Worm (Caenorhabditis elegans) whole organism, L4 larva: Measurements from ENCODE around the gene plk-3.

Experiments used
- R02D3.7 ChIP-seq: fragments of 150-350 bp; sonication (generic microtip); optimal IDR thresholded peaks from 3 replicates; lab custom pipeline; 2014; ENCODE audit warnings: missing biosample characterization, missing genetic modification characterization
- aly-2 ChIP-seq: sonication (generic microtip); optimal IDR thresholded peaks from 2 replicates; lab custom pipeline; 2018; ENCODE audit warnings: missing biosample characterization, missing genetic modification characterization
- fos-1 ChIP-seq: fragments of 150-350 bp; optimal IDR thresholded peaks from 2 replicates; lab custom pipeline; 2014; ENCODE audit warnings: missing biosample characterization, missing genetic modification characterization
- hif-1 ChIP-seq, 2 experiments: sonication (generic microtip); optimal IDR thresholded peaks; 2 replicates each; lab custom pipeline; 2016 to 2017; ENCODE audit warnings: missing compliant biosample characterization in 2 of 2, missing genetic modification characterization in 2 of 2, missing genetic modification reagents in 2 of 2, missing genotype in 2 of 2, mild to moderate bottlenecking in 1 of 2
- hlh-30 ChIP-seq: sonication (generic microtip); optimal IDR thresholded peaks from 2 replicates; lab custom pipeline; 2017; ENCODE audit warnings: antibody characterized with exemption, mild to moderate bottlenecking, missing genetic modification characterization, missing compliant biosample characterization; ENCODE audit not compliant: insufficient read depth
- lin-13 ChIP-seq: fragments of 150-350 bp; optimal IDR thresholded peaks from 2 replicates; lab custom pipeline; 2014; ENCODE audit warnings: missing biosample characterization, missing genetic modification reagents, missing genetic modification characterization
- lin-15B ChIP-seq: fragments of 150-350 bp; sonication (generic microtip); optimal IDR thresholded peaks from 3 replicates; lab custom pipeline; 2014; ENCODE audit warnings: missing biosample characterization, missing genetic modification characterization
- nhr-237 ChIP-seq: sonication (generic microtip); optimal IDR thresholded peaks from 2 replicates; lab custom pipeline; 2017; ENCODE audit warnings: missing biosample characterization, missing genetic modification characterization
- nhr-25 ChIP-seq: sonication (generic microtip); optimal IDR thresholded peaks from 2 replicates; lab custom pipeline; 2017; ENCODE audit warnings: missing genetic modification characterization, mild to moderate bottlenecking, missing compliant biosample characterization, antibody characterized with exemption, moderate library complexity, borderline replicate concordance; ENCODE audit not compliant: insufficient read depth
- pqm-1 ChIP-seq: sonication (generic microtip); optimal IDR thresholded peaks from 2 replicates; lab custom pipeline; 2017; ENCODE audit warnings: missing biosample characterization, missing genetic modification characterization
- skn-1 ChIP-seq: fragments of 150-350 bp; optimal IDR thresholded peaks from 2 replicates; lab custom pipeline; 2014; ENCODE audit warnings: missing biosample characterization, missing genetic modification characterization
- spr-3 ChIP-seq: fragments of 200-800 bp; sonication (Bioruptor generic); optimal IDR thresholded peaks from 2 replicates; lab custom pipeline; 2018; ENCODE audit warnings: mild to moderate bottlenecking, missing genetic modification characterization, missing compliant biosample characterization
- ztf-11 ChIP-seq: fragments of 150-350 bp; optimal IDR thresholded peaks from 2 replicates; lab custom pipeline; 2014; ENCODE audit warnings: missing biosample characterization, missing genetic modification characterization

ce11 chrIV:7424198-7424597 lies 48.8 kb downstream of the plk-3 start, which contains the start of gene unc-82:
- TF ChIP-seq hif-1 (tag; optimal IDR thresholded peaks at IDR 0.05; lab: Kevin White, UChicago) = no peak
- no peak for TF ChIP-seq hlh-30 (tag; lab: Kevin White, UChicago)
- no peak for TF ChIP-seq fos-1
- no peak for TF ChIP-seq spr-3
- TF ChIP-seq nhr-237 = no peak
- TF ChIP-seq R02D3.7 (tag; lab: Kevin White, UChicago) = no peak
- TF ChIP-seq lin-13 (GFP tag; lab: Kevin White, UChicago) = no peak
- TF ChIP-seq lin-15B (tag; lab: Kevin White, UChicago) = no peak
- TF ChIP-seq ztf-11 (tag; lab: Kevin White, UChicago) = no peak
- TF ChIP-seq nhr-25 = no peak
- no peak for TF ChIP-seq pqm-1 (tag; lab: Kevin White, UChicago)
- no peak for TF ChIP-seq skn-1 (tag; lab: Kevin White, UChicago)
- no peak for TF ChIP-seq aly-2 (tag; lab: Kevin White, UChicago)
